Worm (Caenorhabditis elegans) whole organism, midembryonic: ENCODE results near the gene cth-2.
A peak's percentile ranks its signal among the peaks of the same experiment; 100 is the strongest.

Experiments used
- T22C8.4 ChIP-seq: fragments of 200-800 bp; sonication (Bioruptor generic); IDR thresholded peaks from 2 replicates; pipeline ENCODE4 v1.3.6; 2022; ENCODE audit warnings: missing genetic modification characterization, missing compliant biosample characterization
- cog-1 ChIP-seq: sonication (generic microtip); optimal IDR thresholded peaks from 2 replicates; lab custom pipeline; 2016; ENCODE audit warnings: missing genetic modification characterization, missing compliant biosample characterization
- flt-1 ChIP-seq: fragments of 200-800 bp; sonication (Bioruptor generic); IDR thresholded peaks from 2 replicates; pipeline ENCODE4 v1.3.6; 2022; ENCODE audit warnings: missing genetic modification characterization, missing compliant biosample characterization
- klf-2 ChIP-seq: fragments of 200-800 bp; sonication (Bioruptor generic); conservative IDR thresholded peaks from 2 replicates; pipeline ENCODE4 v1.3.6; 2022; ENCODE audit warnings: missing genetic modification reagents, missing genetic modification characterization, missing compliant biosample characterization
- med-1 ChIP-seq: sonication (generic microtip); optimal IDR thresholded peaks from 2 replicates; lab custom pipeline; 2017; ENCODE audit warnings: missing genetic modification characterization, mild to moderate bottlenecking, missing compliant biosample characterization, antibody characterized with exemption, missing genetic modification reagents; ENCODE audit not compliant: insufficient read depth
- ref-1 ChIP-seq: fragments of 200-800 bp; sonication (Bioruptor generic); conservative IDR thresholded peaks from 2 replicates; pipeline ENCODE4 v1.3.6; 2022; ENCODE audit warnings: missing genetic modification reagents, missing genetic modification characterization, missing compliant biosample characterization
- tab-1 ChIP-seq: fragments of 200-800 bp; sonication (Bioruptor generic); IDR thresholded peaks from 2 replicates; pipeline ENCODE4 v1.3.6; 2022; ENCODE audit warnings: missing genetic modification characterization, missing compliant biosample characterization
- ztf-23 ChIP-seq: fragments of 200-800 bp; sonication (Bioruptor generic); IDR thresholded peaks from 2 replicates; pipeline ENCODE4 v1.3.6; 2022; ENCODE audit warnings: missing genetic modification reagents, missing genetic modification characterization, missing compliant biosample characterization
- ztf-29 ChIP-seq: fragments of 200-800 bp; sonication (Bioruptor generic); IDR thresholded peaks from 2 replicates; pipeline ENCODE4 v1.3.6; 2022; ENCODE audit warnings: missing genetic modification reagents, missing genetic modification characterization, missing compliant biosample characterization

The cth-2 gene

ce11 chrII:7090852-7091251 is 33.1 kb upstream of the cth-2 start:
- TF ChIP-seq flt-1 (GFP tag; lab: Robert Waterston, UW): no peak
- TF ChIP-seq tab-1 (GFP tag; lab: Robert Waterston, UW): no peak

ce11 chrII:7090085-7090484 is 32.3 kb upstream of the cth-2 start:
- TF ChIP-seq flt-1 (GFP tag; lab: Robert Waterston, UW) (no peak), med-1 (GFP tag; lab: Kevin White, UChicago) (no peak)

ce11 chrII:7084021-7084420 is 26.3 kb upstream of the cth-2 start, which contains the start of the genes T02G5.14 and T02G5.15:
Gene T02G5.14, plus strand, starts transcription at chrII:7084321.
Gene T02G5.15, plus strand, starts transcription at chrII:7084321.
- peak; percentile 58 for TF ChIP-seq T22C8.4

ce11 chrII:7075564-7076228 is 17.9 kb upstream of the cth-2 start, which contains the start of gene T02G5.7:
Gene T02G5.7, plus strand, starts transcription at chrII:7075614.
- TF ChIP-seq med-1 (GFP tag; lab: Kevin White, UChicago): no peak
- no peak for TF ChIP-seq T22C8.4
- TF ChIP-seq ztf-29: no peak
- TF ChIP-seq klf-2 (GFP tag; lab: Robert Waterston, UW): no peak
- TF ChIP-seq ref-1 (GFP tag; lab: Robert Waterston, UW): no peak

ce11 chrII:7073537-7073913 is 15.8 kb upstream of the cth-2 start, which contains the start of gene kat-1:
Gene kat-1, plus strand, starts transcription at chrII:7073814.
- no peak for TF ChIP-seq klf-2 (GFP tag; lab: Robert Waterston, UW)
- no peak for TF ChIP-seq tab-1 (GFP tag; lab: Robert Waterston, UW)
- TF ChIP-seq flt-1 (GFP tag; lab: Robert Waterston, UW): no peak
- no peak for TF ChIP-seq med-1 (GFP tag; lab: Kevin White, UChicago)
- no peak for TF ChIP-seq ztf-29
- TF ChIP-seq ref-1 (GFP tag; lab: Robert Waterston, UW): no peak
- no peak for TF ChIP-seq ztf-23 (GFP tag; lab: Robert Waterston, UW)
- no peak for TF ChIP-seq cog-1 (tag; lab: Kevin White, UChicago)
- TF ChIP-seq T22C8.4: no peak

ce11 chrII:7072590-7073536 is 15.1 kb upstream of the cth-2 start:
- TF ChIP-seq ztf-29: 0 out of 2 replicates have a peak, but pooled peaks have one; percentile 41
- peak; percentile 77 for TF ChIP-seq flt-1 (GFP tag; lab: Robert Waterston, UW)
- TF ChIP-seq med-1 (GFP tag; lab: Kevin White, UChicago): no peak
- TF ChIP-seq cog-1 (tag; lab: Kevin White, UChicago): peak; percentile 74
- no peak for TF ChIP-seq tab-1 (GFP tag; lab: Robert Waterston, UW)
- no peak for TF ChIP-seq ref-1 (GFP tag; lab: Robert Waterston, UW)
- TF ChIP-seq T22C8.4: no peak
- no peak; the same call in 1 of the 2 replicates for TF ChIP-seq ztf-23 (GFP tag; lab: Robert Waterston, UW)
- TF ChIP-seq klf-2 (GFP tag; lab: Robert Waterston, UW): no peak

ce11 chrII:7072315-7072589 is 14.5 kb upstream of the cth-2 start, which contains the start of gene kars-1:
Gene kars-1, minus strand, starts transcription at chrII:7072415.
- TF ChIP-seq flt-1 (GFP tag; lab: Robert Waterston, UW) (no peak), tab-1 (GFP tag; lab: Robert Waterston, UW) (no peak), cog-1 (tag; lab: Kevin White, UChicago) (no peak), med-1 (GFP tag; lab: Kevin White, UChicago) (no peak), T22C8.4 (no peak), ztf-29 (no peak), ztf-23 (GFP tag; lab: Robert Waterston, UW) (no peak), ref-1 (GFP tag; lab: Robert Waterston, UW) (no peak), klf-2 (GFP tag; lab: Robert Waterston, UW) (no peak)

ce11 chrII:7070434-7070833 is 12.7 kb upstream of the cth-2 start:
- no peak for TF ChIP-seq ztf-23 (GFP tag; lab: Robert Waterston, UW)
- no peak for TF ChIP-seq cog-1 (tag; lab: Kevin White, UChicago)
- no peak for TF ChIP-seq ref-1 (GFP tag; lab: Robert Waterston, UW)
- TF ChIP-seq ztf-29: no peak
- no peak for TF ChIP-seq klf-2 (GFP tag; lab: Robert Waterston, UW)
- TF ChIP-seq T22C8.4: no peak
- no peak for TF ChIP-seq med-1 (GFP tag; lab: Kevin White, UChicago)
- TF ChIP-seq flt-1 (GFP tag; lab: Robert Waterston, UW): no peak
- no peak for TF ChIP-seq tab-1 (GFP tag; lab: Robert Waterston, UW)

- TF ChIP-seq T22C8.4 (no peak), flt-1 (GFP tag; lab: Robert Waterston, UW) (no peak), med-1 (GFP tag; lab: Kevin White, UChicago) (no peak), tab-1 (GFP tag; lab: Robert Waterston, UW) (no peak), klf-2 (GFP tag; lab: Robert Waterston, UW) (no peak), ref-1 (GFP tag; lab: Robert Waterston, UW) (no peak), cog-1 (tag; lab: Kevin White, UChicago) (no peak), ztf-29 (no peak), ztf-23 (GFP tag; lab: Robert Waterston, UW) (no peak)
These were observed 12.1 kb upstream of the cth-2 start, which contains the start of gene him-14 for ce11 chrII:7069866-7070265. Gene him-14, minus strand, starts transcription at chrII:7069966.
